Fruit fly (Drosophila melanogaster) whole organism: ENCODE measurements around the gene RhoGAP19D.
"Not testable (repeated sequence)": the region's sequence is repeated elsewhere in the genome, so short reads cannot be mapped to it uniquely, and the experiment has no call there.

Experiments
- Dll ChIP-seq: fragments of >200 bp; optimal IDR thresholded peaks from 2 replicates; lab custom pipeline; 2017
- EcR ChIP-seq, 2 experiments: fragments of >200 bp; optimal IDR thresholded peaks; 2 replicates each; lab custom pipeline; 2017; ENCODE audit warnings: missing biosample characterization in 2 of 2, missing genetic modification characterization in 2 of 2, missing genetic modification reagents in 2 of 2
- pan ChIP-seq: fragments of >200 bp; optimal IDR thresholded peaks from 2 replicates; lab custom pipeline; 2017
- usp ChIP-seq: fragments of >200 bp; optimal IDR thresholded peaks from 2 replicates; lab custom pipeline; 2017; ENCODE audit warnings: missing biosample characterization, missing genetic modification characterization, mixed read lengths

dm6 chrX:20446071-20446470 is 64.4 kb downstream of the RhoGAP19D start, which contains the start of gene CG42578:
- not testable (repeated sequence) for TF ChIP-seq EcR (GFP tag; optimal IDR thresholded peaks at IDR 0.05; lab: Kevin White, UChicago); Dll (lab: Kevin White, UChicago); pan; usp (GFP tag; lab: Kevin White, UChicago)
